Worm (Caenorhabditis elegans) whole organism, L4/young adult: ENCODE measurements around the gene cest-5.1.

ENCODE experiments used
- W03F9.2 ChIP-seq: fragments of 150-350 bp; optimal IDR thresholded peaks from 2 replicates; lab custom pipeline; 2014; ENCODE audit warnings: missing biosample characterization, missing genetic modification characterization
- him-1 ChIP-seq: sonication (generic microtip); optimal IDR thresholded peaks from 2 replicates; lab custom pipeline; 2016; ENCODE audit warnings: missing genotype, missing genetic modification reagents, missing genetic modification characterization, missing compliant biosample characterization

DNA sequence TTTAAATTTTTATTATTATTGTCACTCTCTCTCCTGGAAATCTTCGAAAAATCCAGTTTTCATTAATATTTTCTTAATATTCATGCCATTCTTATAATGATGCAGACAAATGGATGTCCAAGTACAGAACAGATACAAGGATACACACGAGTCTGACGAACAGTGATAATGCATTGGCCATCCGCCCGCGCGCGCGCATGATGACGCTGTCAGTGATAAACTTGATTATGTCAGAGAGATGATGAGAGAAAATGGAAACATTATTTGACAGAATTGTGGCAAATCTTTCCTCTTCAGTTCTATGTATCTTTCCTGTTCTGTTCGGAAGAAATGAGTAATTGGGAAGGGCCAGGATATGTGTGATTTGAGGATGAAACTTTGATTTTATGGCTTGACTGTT lies 24.2 kb upstream of the cest-5.1 start:
- TF ChIP-seq him-1 (tag; lab: Kevin White, UChicago) (no peak), W03F9.2 (tag; lab: Kevin White, UChicago) (no peak)
